Fruit fly (Drosophila melanogaster) whole organism, wandering third instar larva: ENCODE data around the gene CG32313.

ENCODE experiments used
- OdsH ChIP-seq: fragments of 200-800 bp; sonication (Bioruptor generic); optimal IDR thresholded peaks from 2 replicates; lab custom pipeline; 2016; ENCODE audit warnings: missing biosample characterization, mild to moderate bottlenecking, missing genetic modification characterization
- Rel ChIP-seq, 2 experiments: fragments of 200-800 bp; sonication (Bioruptor generic) in 1 of 2; optimal IDR thresholded peaks; 2 replicates in 1 of 2; 3 replicates in 1 of 2; lab custom pipeline; 2016 to 2019; ENCODE audit warnings: mild to moderate bottlenecking in 2 of 2, missing biosample characterization in 2 of 2, missing genetic modification characterization in 2 of 2, moderate library complexity in 1 of 2
- Sp1 ChIP-seq: fragments of 200-800 bp; sonication (Bioruptor generic); optimal IDR thresholded peaks from 3 replicates; lab custom pipeline; 2019; ENCODE audit warnings: missing biosample characterization, mild to moderate bottlenecking, missing genetic modification characterization, moderate library complexity
- br ChIP-seq: fragments of 200-800 bp; sonication (Bioruptor generic); optimal IDR thresholded peaks from 2 replicates; lab custom pipeline; 2016; ENCODE audit warnings: missing biosample characterization, missing genetic modification characterization
- brk ChIP-seq: fragments of 200-800 bp; sonication (Bioruptor generic); optimal IDR thresholded peaks from 2 replicates; lab custom pipeline; 2016; ENCODE audit warnings: missing biosample characterization, mild to moderate bottlenecking, missing genetic modification characterization
- dl ChIP-seq, 2 experiments: fragments of 175-275, 200-275 bp in 1 of 2; fragments of 200-275 bp in 1 of 2; sonication (Bioruptor generic); optimal IDR thresholded peaks; lab custom pipeline; 2018; ENCODE audit warnings: mild to moderate bottlenecking in 2 of 2, missing biosample characterization in 2 of 2, missing genetic modification characterization in 2 of 2, moderate library complexity in 2 of 2; ENCODE audit not compliant: partially characterized antibody in 2 of 2, insufficient read depth in 1 of 2
- foxo ChIP-seq, 2 experiments: fragments of 200-800 bp; sonication (Bioruptor generic); optimal IDR thresholded peaks; 2 replicates in 1 of 2; 3 replicates in 1 of 2; lab custom pipeline; 2016 to 2017; ENCODE audit warnings: missing biosample characterization in 2 of 2, missing genetic modification characterization in 2 of 2
- psq ChIP-seq: fragments of 200-800 bp; sonication (Bioruptor generic); optimal IDR thresholded peaks from 3 replicates; lab custom pipeline; 2017; ENCODE audit warnings: missing biosample characterization, mild to moderate bottlenecking, missing genetic modification characterization, moderate library complexity

DNA sequence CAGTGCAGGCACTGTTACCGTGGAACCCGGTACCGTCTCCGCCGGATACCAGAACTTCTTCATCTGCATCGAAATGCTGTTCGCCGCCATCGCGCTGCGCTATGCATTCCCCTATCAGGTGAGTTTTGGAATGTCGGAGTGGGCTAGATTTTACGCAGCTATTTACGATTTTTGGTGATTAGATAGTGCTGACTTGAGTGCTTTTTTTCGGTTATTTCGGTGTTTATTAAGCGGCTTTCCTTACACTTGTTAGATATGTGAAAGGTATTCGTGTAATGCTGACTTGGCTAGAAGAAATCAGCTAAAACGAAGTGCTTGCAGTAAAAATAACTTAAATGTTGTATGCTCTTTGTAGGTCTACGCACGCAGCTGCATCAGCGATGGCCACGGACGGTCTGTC lies 27.6 kb upstream of the CG32313 start:
- TF ChIP-seq dl (GFP tag; optimal IDR thresholded peaks at IDR 0.05; lab: Kevin White, UChicago; ENCODE audit: insufficient read depth in 1 of 2, partially characterized antibody in 2 of 2) (no peak), Sp1 (GFP tag; lab: Kevin White, UChicago) (no peak), br (GFP tag; lab: Kevin White, UChicago) (no peak), psq (no peak), foxo (GFP tag; optimal IDR thresholded peaks at IDR 0.05; lab: Kevin White, UChicago) (no peak), OdsH (GFP tag; lab: Kevin White, UChicago) (no peak), brk (no peak), Rel (GFP tag; optimal IDR thresholded peaks at IDR 0.05; lab: Kevin White, UChicago) (no peak), Rel (tag; optimal IDR thresholded peaks at IDR 0.05; lab: Kevin White, UChicago) (no peak)
